Fruit fly (Drosophila melanogaster) whole organism, prepupa: ENCODE data around the gene CG14818.

Experiments used
- Blimp-1 ChIP-seq: fragments of 200-800 bp; sonication (Bioruptor generic); optimal IDR thresholded peaks from 3 replicates; lab custom pipeline; 2017; ENCODE audit warnings: missing biosample characterization, missing genetic modification characterization, mild to moderate bottlenecking, moderate library complexity, missing genetic modification reagents
- CG10669 ChIP-seq: fragments of 200-800 bp; sonication (Bioruptor generic); optimal IDR thresholded peaks from 3 replicates; lab custom pipeline; 2018; ENCODE audit warnings: missing biosample characterization, mild to moderate bottlenecking, missing genetic modification characterization, moderate library complexity
- CG11294 ChIP-seq: fragments of 200-800 bp; sonication (Bioruptor generic); IDR thresholded peaks from 2 replicates; pipeline ENCODE4 v1.3.6; 2022; ENCODE audit warnings: missing biosample characterization, missing genetic modification characterization
- CG15336 ChIP-seq: fragments of 200-800 bp; sonication (Bioruptor generic); IDR thresholded peaks from 2 replicates; pipeline ENCODE4 v1.3.6; 2022; ENCODE audit warnings: missing biosample characterization, missing genetic modification characterization
- CG1621 ChIP-seq: fragments of 200-800 bp; sonication (Bioruptor generic); optimal IDR thresholded peaks from 3 replicates; lab custom pipeline; 2018; ENCODE audit warnings: missing biosample characterization, mild to moderate bottlenecking, missing genetic modification characterization
- CG3032 ChIP-seq: fragments of 200-800 bp; optimal IDR thresholded peaks from 2 replicates; lab custom pipeline; 2019; ENCODE audit warnings: missing biosample characterization, mild to moderate bottlenecking, missing genetic modification characterization, moderate library complexity
- CG31627 ChIP-seq: fragments of 200-800 bp; sonication (Bioruptor generic); optimal IDR thresholded peaks from 3 replicates; lab custom pipeline; 2016; ENCODE audit warnings: missing biosample characterization, missing genetic modification characterization
- CG32006 ChIP-seq: fragments of 200-800 bp; sonication (Bioruptor generic); optimal IDR thresholded peaks from 3 replicates; lab custom pipeline; 2017; ENCODE audit warnings: missing biosample characterization, mild to moderate bottlenecking, missing genetic modification characterization
- CG34406 ChIP-seq: fragments of 200-800 bp; sonication (Bioruptor generic); optimal IDR thresholded peaks from 3 replicates; lab custom pipeline; 2016; ENCODE audit warnings: missing biosample characterization, missing genetic modification characterization
- CG3919 ChIP-seq: fragments of 200-800 bp; sonication (Bioruptor generic); optimal IDR thresholded peaks from 3 replicates; lab custom pipeline; 2016; ENCODE audit warnings: missing biosample characterization, missing genetic modification characterization
- CG4318 ChIP-seq: fragments of 200-800 bp; sonication (Bioruptor generic); optimal IDR thresholded peaks from 3 replicates; lab custom pipeline; 2017; ENCODE audit warnings: missing biosample characterization, mild to moderate bottlenecking, missing genetic modification characterization
- CG6163 ChIP-seq: fragments of 200-800 bp; sonication (Bioruptor generic); IDR thresholded peaks from 3 replicates; pipeline ENCODE4 v1.3.6; 2022; ENCODE audit warnings: missing biosample characterization, missing genetic modification characterization
- CG6808 ChIP-seq: fragments of 200-800 bp; sonication (Bioruptor generic); optimal IDR thresholded peaks from 3 replicates; lab custom pipeline; 2017; ENCODE audit warnings: missing biosample characterization, missing genetic modification characterization, mild to moderate bottlenecking, moderate library complexity, missing genetic modification reagents
- CG6854 ChIP-seq: fragments of 200-800 bp; sonication (Bioruptor generic); optimal IDR thresholded peaks from 2 replicates; lab custom pipeline; 2017; ENCODE audit warnings: missing biosample characterization, mild to moderate bottlenecking, missing genetic modification characterization
- CG7368 ChIP-seq: fragments of 200-800 bp; sonication (Bioruptor generic); optimal IDR thresholded peaks from 3 replicates; lab custom pipeline; 2016; ENCODE audit warnings: missing biosample characterization, missing genetic modification characterization
- CG8119 ChIP-seq: fragments of 200-800 bp; sonication (Bioruptor generic); IDR thresholded peaks from 3 replicates; pipeline ENCODE4 v1.3.6; 2022; ENCODE audit warnings: missing biosample characterization, missing genetic modification characterization
- Eip75B ChIP-seq: fragments of 200-800 bp; sonication (Bioruptor generic); optimal IDR thresholded peaks from 3 replicates; lab custom pipeline; 2016; ENCODE audit warnings: missing biosample characterization, missing genetic modification characterization
- Eip78C ChIP-seq: fragments of 200-800 bp; sonication (Bioruptor generic); peaks from one replicate; lab custom pipeline; 2016; ENCODE audit warnings: missing biosample characterization, missing genetic modification characterization
- Ets21C ChIP-seq: fragments of 200-800 bp; sonication (Bioruptor generic); optimal IDR thresholded peaks from 3 replicates; lab custom pipeline; 2016; ENCODE audit warnings: missing biosample characterization, missing genetic modification characterization
- Ets96B ChIP-seq: fragments of 200-800 bp; optimal IDR thresholded peaks from 2 replicates; lab custom pipeline; 2019; ENCODE audit warnings: missing biosample characterization, mild to moderate bottlenecking, missing genetic modification characterization, moderate library complexity
- Gug ChIP-seq: fragments of 200-800 bp; sonication (Bioruptor generic); IDR thresholded peaks from 2 replicates; pipeline ENCODE4 v1.3.6; 2022; ENCODE audit warnings: missing biosample characterization, missing genetic modification characterization
- Hr4 ChIP-seq: fragments of 200-800 bp; sonication (Bioruptor generic); optimal IDR thresholded peaks from 3 replicates; lab custom pipeline; 2016; ENCODE audit warnings: missing biosample characterization, missing genetic modification characterization
- Smox ChIP-seq: fragments of 200-800 bp; sonication (Bioruptor generic); optimal IDR thresholded peaks from 3 replicates; lab custom pipeline; 2016; ENCODE audit warnings: missing biosample characterization, missing genetic modification characterization
- Sox14 ChIP-seq: fragments of 200-800 bp; sonication (Bioruptor generic); optimal IDR thresholded peaks from 3 replicates; lab custom pipeline; 2016; ENCODE audit warnings: missing biosample characterization, missing genetic modification characterization
- Sox15 ChIP-seq: fragments of 200-800 bp; sonication (Bioruptor generic); optimal IDR thresholded peaks from 3 replicates; lab custom pipeline; 2016; ENCODE audit warnings: missing biosample characterization, missing genetic modification characterization
- dac ChIP-seq: fragments of 200-800 bp; sonication (Bioruptor generic); optimal IDR thresholded peaks from 2 replicates; lab custom pipeline; 2017; ENCODE audit warnings: missing biosample characterization, mild to moderate bottlenecking, missing genetic modification characterization
- dsx ChIP-seq: fragments of 200-800 bp; optimal IDR thresholded peaks from 3 replicates; lab custom pipeline; 2019; ENCODE audit warnings: missing biosample characterization, mild to moderate bottlenecking, missing genetic modification characterization, moderate library complexity; ENCODE audit not compliant: poor library complexity, severe bottlenecking
- eg ChIP-seq: fragments of 200-800 bp; sonication (Bioruptor generic); IDR thresholded peaks from 3 replicates; pipeline ENCODE4 v1.3.6; 2022; ENCODE audit warnings: missing biosample characterization, missing genetic modification characterization
- esn ChIP-seq: fragments of 200-800 bp; sonication (Bioruptor generic); optimal IDR thresholded peaks from 2 replicates; lab custom pipeline; 2016; ENCODE audit warnings: missing biosample characterization, mild to moderate bottlenecking, missing genetic modification characterization, moderate library complexity
- fd59A ChIP-seq: fragments of 200-800 bp; sonication (Bioruptor generic); optimal IDR thresholded peaks from 2 replicates; lab custom pipeline; 2017; ENCODE audit warnings: missing biosample characterization, mild to moderate bottlenecking, missing genetic modification characterization, missing genetic modification reagents
- fd85E ChIP-seq: fragments of 200-800 bp; sonication (Bioruptor generic); optimal IDR thresholded peaks from 3 replicates; lab custom pipeline; 2016; ENCODE audit warnings: missing biosample characterization, missing genetic modification characterization
- fkh ChIP-seq: fragments of 200-800 bp; sonication (Bioruptor generic); optimal IDR thresholded peaks from 3 replicates; lab custom pipeline; 2017; ENCODE audit warnings: missing biosample characterization, mild to moderate bottlenecking, missing genetic modification characterization, moderate library complexity
- net ChIP-seq: fragments of 200-800 bp; sonication (Bioruptor generic); optimal IDR thresholded peaks from 3 replicates; lab custom pipeline; 2016; ENCODE audit warnings: missing biosample characterization, missing genetic modification characterization
- spab ChIP-seq: fragments of 200-800 bp; sonication (Bioruptor generic); optimal IDR thresholded peaks from 2 replicates; lab custom pipeline; 2017; ENCODE audit warnings: missing biosample characterization, mild to moderate bottlenecking, missing genetic modification characterization, missing genetic modification reagents
- svp ChIP-seq: fragments of 200-800 bp; sonication (Bioruptor generic); peaks from one replicate; lab custom pipeline; 2016; ENCODE audit warnings: missing biosample characterization, missing genetic modification characterization

CG14818 gene

DNA sequence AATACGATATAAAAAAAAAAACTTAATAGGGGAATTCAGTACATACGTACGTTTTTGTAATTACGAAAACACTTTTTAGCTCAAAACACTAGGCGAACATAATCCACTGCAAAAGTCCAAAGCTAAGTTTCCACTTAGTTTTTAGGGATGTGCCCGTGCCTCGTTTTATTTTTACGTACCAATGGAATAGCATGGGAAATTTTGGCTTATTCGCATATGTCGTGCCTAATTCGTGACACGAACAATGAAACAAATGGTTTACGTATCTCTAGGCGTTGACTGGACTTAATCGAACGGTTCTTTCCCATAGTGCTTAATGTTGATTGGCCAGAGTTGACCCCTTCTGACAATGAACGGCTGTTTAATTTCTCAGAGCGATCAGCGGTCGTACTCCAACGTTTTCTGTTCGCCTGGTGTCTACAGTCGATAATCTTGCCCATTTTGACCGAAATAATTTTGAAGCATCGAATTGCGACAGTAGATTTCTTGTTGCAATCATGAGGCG lies at the start of gene CG14818 (continued):
- TF ChIP-seq CG31627 (GFP tag; lab: Kevin White, UChicago), result peak; percentile 71
- TF ChIP-seq Blimp-1 (GFP tag; lab: Kevin White, UChicago), result no peak
- peak; percentile 64 for TF ChIP-seq Smox (GFP tag; lab: Kevin White, UChicago)
- peak; percentile 11 for TF ChIP-seq net
- TF ChIP-seq svp (GFP tag; lab: Kevin White, UChicago), result peak; percentile 96
- peak; percentile 21 for TF ChIP-seq CG3032
- TF ChIP-seq spab (GFP tag; lab: Kevin White, UChicago), result no peak
- TF ChIP-seq CG6854 (GFP tag; lab: Kevin White, UChicago), result peak; percentile 20

DNA sequence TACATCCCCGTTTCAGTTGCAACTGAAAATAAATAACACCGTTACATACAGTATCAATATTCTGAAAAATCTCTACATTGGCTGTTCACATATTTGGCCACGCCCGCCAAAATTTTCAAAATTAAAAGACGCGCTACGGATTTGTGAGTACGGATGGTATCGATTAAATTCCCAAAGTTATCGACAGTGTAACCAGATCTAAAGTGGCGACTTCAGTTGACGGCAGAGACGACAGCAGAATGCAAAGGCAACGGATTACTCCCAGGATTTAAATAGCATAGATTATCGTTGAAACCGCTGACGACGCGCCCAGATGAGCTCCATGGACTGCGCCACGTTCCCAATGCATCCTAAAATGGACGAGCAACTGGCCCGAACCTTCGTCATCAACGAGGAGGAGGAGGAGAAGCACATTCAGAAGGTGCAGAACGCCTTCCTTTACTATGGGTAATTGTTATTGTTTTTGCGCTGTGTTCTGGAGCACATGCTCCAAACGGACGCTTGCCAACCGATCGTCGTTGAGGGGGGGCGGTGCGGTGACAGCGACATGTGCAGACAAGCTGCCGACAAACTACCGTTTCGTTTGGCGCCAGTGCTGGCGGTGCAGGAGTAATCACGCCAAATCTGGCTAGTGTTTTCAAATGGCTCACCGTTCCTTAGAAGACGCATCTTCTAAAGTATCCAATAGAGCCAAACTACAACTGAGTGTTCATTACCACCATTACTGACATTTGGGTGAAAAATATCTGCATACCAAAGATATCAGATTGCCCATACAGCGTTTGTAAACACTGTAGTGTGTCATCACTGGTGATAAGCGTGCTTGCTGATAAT lies 48.1 kb upstream of the CG14818 start, which contains the start of gene CG11596:
CG11596 (plus strand) TSS at position 211 of the 834 bp plus-strand sequence.
- TF ChIP-seq fkh (GFP tag; lab: Kevin White, UChicago) (peak; percentile 58), CG6854 (GFP tag; lab: Kevin White, UChicago) (no peak), esn (GFP tag; lab: Kevin White, UChicago) (peak; percentile 16), CG1621 (tag; lab: Kevin White, UChicago) (peak; percentile 89), svp (GFP tag; lab: Kevin White, UChicago) (peak; percentile 62), dsx (peak; percentile 34), CG15336 (GFP tag; lab: Robert Waterston, UW) (no peak), Blimp-1 (GFP tag; lab: Kevin White, UChicago) (no peak), eg (GFP tag; lab: Robert Waterston, UW) (0 out of 3 replicates have a peak, but pooled peaks have one; percentile 23)

DNA sequence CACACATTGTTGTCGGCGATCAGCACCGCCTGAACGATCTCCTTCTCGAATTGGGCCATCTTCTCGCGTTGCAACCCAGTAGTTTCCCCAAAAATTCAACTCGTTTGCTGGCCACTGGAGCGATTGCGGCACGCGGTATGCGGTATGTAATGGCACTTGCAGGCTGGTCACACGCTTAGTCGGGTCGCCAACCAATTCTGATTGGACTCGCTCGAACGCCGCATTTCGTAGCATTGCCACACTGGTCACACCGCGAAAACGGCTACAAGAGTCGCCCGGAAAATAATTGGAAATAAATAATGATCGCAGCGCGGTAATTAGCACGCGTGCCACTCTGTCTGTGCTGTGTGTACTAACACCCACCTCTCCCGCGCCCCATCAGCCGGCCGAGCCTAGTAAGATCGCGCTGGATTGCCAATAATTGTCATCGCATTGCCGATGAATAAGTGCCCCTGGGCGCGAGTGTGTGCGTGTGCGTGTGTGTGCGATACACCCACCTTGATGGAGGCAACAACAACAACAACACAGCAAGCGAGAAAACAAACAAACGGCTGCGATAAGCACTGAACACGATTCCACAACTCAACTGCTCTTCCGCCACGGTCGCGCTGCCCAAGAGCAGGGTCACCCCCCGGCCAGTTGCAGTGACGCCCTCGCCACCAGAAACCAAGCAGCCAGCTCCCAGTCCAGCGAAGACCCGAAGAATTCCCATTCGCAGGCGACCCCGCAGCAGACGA lies 43.4 kb upstream of the CG14818 start, which contains the start of the genes eIF2Bepsilon and Ocrl:
eIF2Bepsilon (minus strand) TSS at position 110 of the 737 bp plus-strand sequence.
Ocrl (plus strand) TSS at position 217 of the 737 bp plus-strand sequence.
- no peak for TF ChIP-seq CG11294 (GFP tag; lab: Robert Waterston, UW)
- no peak for TF ChIP-seq CG34406 (GFP tag; lab: Kevin White, UChicago)
- no peak for TF ChIP-seq dsx
- no peak for TF ChIP-seq Gug
- no peak for TF ChIP-seq CG15336 (GFP tag; lab: Robert Waterston, UW)
- TF ChIP-seq CG1621 (tag; lab: Kevin White, UChicago), result peak; percentile 57
- no peak for TF ChIP-seq CG32006 (GFP tag; lab: Kevin White, UChicago)
- peak; percentile 88 for TF ChIP-seq svp (GFP tag; lab: Kevin White, UChicago)
- TF ChIP-seq CG3919 (GFP tag; lab: Kevin White, UChicago), result no peak
- TF ChIP-seq fd85E (GFP tag; lab: Kevin White, UChicago), result no peak
- TF ChIP-seq CG4318 (GFP tag; lab: Kevin White, UChicago), result no peak
- TF ChIP-seq CG10669 (GFP tag; lab: Kevin White, UChicago), result no peak
- no peak for TF ChIP-seq Eip78C
- TF ChIP-seq CG6163 (GFP tag; lab: Robert Waterston, UW), result 0 out of 3 replicates have a peak, but pooled peaks have one; percentile 5
- peak; percentile 88 for TF ChIP-seq fkh (GFP tag; lab: Kevin White, UChicago)
- no peak for TF ChIP-seq Hr4
- no peak for TF ChIP-seq CG7368 (GFP tag; lab: Kevin White, UChicago)

- TF ChIP-seq svp (GFP tag; lab: Kevin White, UChicago) (peak; percentile 79), fd59A (GFP tag; lab: Kevin White, UChicago) (no peak)
These were observed 30.0 kb upstream of the CG14818 start for dm6 chrX:1909533-1909932.

DNA sequence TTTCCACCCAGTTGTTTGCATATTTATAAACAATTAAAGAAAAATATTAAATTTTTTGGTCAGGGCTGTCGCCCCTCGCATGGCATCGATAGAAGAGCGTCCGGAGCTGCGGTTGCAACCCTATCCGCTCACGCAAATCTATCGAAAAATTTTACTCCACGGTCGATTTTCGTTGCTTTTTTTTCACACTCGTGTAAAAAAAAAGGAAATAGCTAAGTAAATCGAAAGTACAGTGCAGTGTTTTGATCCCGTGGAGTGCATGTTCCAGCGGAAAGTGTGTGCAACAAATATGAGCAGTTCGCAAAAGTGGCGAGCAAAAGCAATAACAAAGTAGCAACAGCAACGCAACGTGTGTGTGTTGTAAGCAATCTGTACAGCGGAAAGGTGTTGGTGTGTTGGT lies 29.2 kb upstream of the CG14818 start, which contains the start of the genes Edem1 and Rbcn-3B:
Edem1 (minus strand) TSS at position 71 of the 400 bp plus-strand sequence.
Rbcn-3B (plus strand) TSS at position 164 of the 400 bp plus-strand sequence.
- TF ChIP-seq dac (GFP tag; lab: Kevin White, UChicago), result peak; percentile 7
- TF ChIP-seq Gug, result no peak
- peak; percentile 50 for TF ChIP-seq CG6808 (GFP tag; lab: Kevin White, UChicago)
- peak; percentile 16 for TF ChIP-seq esn (GFP tag; lab: Kevin White, UChicago)
- no peak for TF ChIP-seq Eip75B (GFP tag; lab: Kevin White, UChicago)
- peak; percentile 29 for TF ChIP-seq Sox14
- TF ChIP-seq Smox (GFP tag; lab: Kevin White, UChicago), result no peak
- TF ChIP-seq svp (GFP tag; lab: Kevin White, UChicago), result peak; percentile 67
- TF ChIP-seq CG4318 (GFP tag; lab: Kevin White, UChicago), result no peak
- peak; percentile 58; the same call in 1 of the 2 replicates for TF ChIP-seq CG15336 (GFP tag; lab: Robert Waterston, UW)
- no peak for TF ChIP-seq CG31627 (GFP tag; lab: Kevin White, UChicago)
- TF ChIP-seq eg (GFP tag; lab: Robert Waterston, UW), result peak; percentile 68
- TF ChIP-seq Sox15 (GFP tag; lab: Kevin White, UChicago), result no peak
- peak; percentile 76 for TF ChIP-seq CG8119 (GFP tag; lab: Robert Waterston, UW)
- TF ChIP-seq CG1621 (tag; lab: Kevin White, UChicago), result peak; percentile 64
- TF ChIP-seq Ets21C (GFP tag; lab: Kevin White, UChicago), result no peak
- TF ChIP-seq net, result peak; percentile 45
- TF ChIP-seq CG32006 (GFP tag; lab: Kevin White, UChicago), result no peak
- TF ChIP-seq CG6163 (GFP tag; lab: Robert Waterston, UW), result peak; percentile 45; the same call in 1 of the 3 replicates
- peak; percentile 30 for TF ChIP-seq CG3032
- TF ChIP-seq CG11294 (GFP tag; lab: Robert Waterston, UW), result no peak
- no peak for TF ChIP-seq CG7368 (GFP tag; lab: Kevin White, UChicago)
- peak; percentile 47 for TF ChIP-seq Ets96B (tag; lab: Kevin White, UChicago)
